Fruit fly (Drosophila melanogaster): ENCODE data around the gene Vps13B.
A peak's percentile ranks its signal among the peaks of the same experiment; 100 is the strongest.

dm6 chr3R:29978595-29978994 lies 42.8 kb downstream of the Vps13B start:
- TF ChIP-seq Blimp-1 (GFP tag; optimal IDR thresholded peaks at IDR 0.05) (peak; percentile 22), CG6683 (GFP tag; optimal IDR thresholded peaks at IDR 0.05) (no peak), klu (GFP tag; IDR thresholded peaks at IDR 0.05) (no peak), wor (GFP tag; IDR thresholded peaks at IDR 0.05) (no peak), pan (optimal IDR thresholded peaks at IDR 0.05) (no peak), pan (GFP tag; optimal IDR thresholded peaks at IDR 0.05 in 1 of 2, IDR thresholded peaks at IDR 0.05 in 1 of 2) (peak in 1 of 2 experiments; percentile 40), tx (GFP tag; optimal IDR thresholded peaks at IDR 0.05) (no peak)

Measured in whole organism, embryonic.